Worm (Caenorhabditis elegans): ENCODE results near the gene hach-1.

Gene hach-1

ce11 chrIII:5594350-5594749 is 39.1 kb downstream of the hach-1 start:
- TF ChIP-seq ama-1 (optimal IDR thresholded peaks at IDR 0.05) (peak; percentile 47), nfya-1 (tag; optimal IDR thresholded peaks at IDR 0.05; ENCODE audit: insufficient read depth) (peak; percentile 51), tbx-2 (tag; optimal IDR thresholded peaks at IDR 0.05) (no peak), eor-1 (tag; optimal IDR thresholded peaks at IDR 0.05) (no peak), nhr-25 (tag; optimal IDR thresholded peaks at IDR 0.05) (peak; percentile 84), ceh-28 (tag; optimal IDR thresholded peaks at IDR 0.05) (no peak), nhr-23 (tag; optimal IDR thresholded peaks at IDR 0.05) (peak; percentile 33), fkh-10 (GFP tag; optimal IDR thresholded peaks at IDR 0.05) (no peak), nhr-237 (tag; optimal IDR thresholded peaks at IDR 0.05) (no peak)

DNA sequence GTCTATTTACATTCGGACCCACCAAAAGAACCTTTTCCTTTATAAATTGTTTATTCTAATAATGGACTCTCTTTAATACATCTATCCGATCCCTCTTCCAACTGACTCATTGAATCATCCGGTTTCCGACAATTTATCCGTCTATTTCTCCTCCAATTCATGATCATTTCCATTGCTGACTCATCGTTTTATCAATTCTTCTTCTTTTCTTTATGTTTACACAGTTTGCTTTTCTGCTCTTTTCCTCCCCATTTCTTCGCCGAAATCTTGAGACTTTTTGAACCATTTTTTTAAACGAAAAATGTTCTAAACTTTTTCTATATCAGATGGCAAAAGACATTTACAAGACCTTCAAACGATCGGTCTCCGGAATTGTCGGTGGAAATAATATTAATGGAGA is 40.2 kb downstream of the hach-1 start, which contains the start of gene ced-6:
ced-6 (plus strand) TSS at position 327 of the 400 bp plus-strand sequence.
- TF ChIP-seq elt-1 (tag; optimal IDR thresholded peaks at IDR 0.05): no peak
- TF ChIP-seq pha-4 (tag; optimal IDR thresholded peaks at IDR 0.05): peak; percentile 41

DNA sequence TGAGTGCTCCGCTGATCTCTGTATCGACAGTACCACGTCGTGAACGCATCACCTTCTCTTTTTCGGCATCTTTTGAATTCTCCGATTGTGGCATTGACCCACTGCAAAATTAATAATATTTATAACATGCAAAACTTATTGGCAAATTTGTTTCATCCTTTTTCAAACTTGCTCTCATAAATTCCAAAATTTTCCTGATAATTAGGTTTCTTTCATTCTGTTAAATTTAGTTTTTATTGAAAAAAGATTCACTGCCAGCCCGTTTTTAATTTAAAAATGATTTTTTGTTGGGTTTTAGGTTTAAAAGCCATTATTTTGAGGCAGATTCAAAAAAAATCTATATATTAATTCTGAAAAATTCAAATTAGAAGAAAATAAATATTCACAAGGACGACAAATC is 44.7 kb downstream of the hach-1 start, which contains the start of gene wdr-37:
wdr-37 (minus strand) TSS at position 101 of the 400 bp plus-strand sequence.
- no peak for TF ChIP-seq elt-2 (tag; optimal IDR thresholded peaks at IDR 0.05)
- no peak for TF ChIP-seq fkh-10 (GFP tag; optimal IDR thresholded peaks at IDR 0.05)
- no peak for TF ChIP-seq ztf-11 (tag; optimal IDR thresholded peaks at IDR 0.05)
- no peak for TF ChIP-seq lin-39 (tag; optimal IDR thresholded peaks at IDR 0.05)
- TF ChIP-seq fkh-2 (tag; optimal IDR thresholded peaks at IDR 0.05): no peak
- TF ChIP-seq R02D3.7 (tag; optimal IDR thresholded peaks at IDR 0.05): no peak
- no peak for TF ChIP-seq egl-5 (tag; optimal IDR thresholded peaks at IDR 0.05)
- TF ChIP-seq nhr-12 (tag; optimal IDR thresholded peaks at IDR 0.05): no peak
- no peak for TF ChIP-seq egl-27 (tag; optimal IDR thresholded peaks at IDR 0.05)
- TF ChIP-seq nfya-1 (tag; optimal IDR thresholded peaks at IDR 0.05; ENCODE audit: insufficient read depth): no peak
- no peak for TF ChIP-seq ZK546.5 (tag; optimal IDR thresholded peaks at IDR 0.05)

- peak; percentile 0 for TF ChIP-seq pqm-1 (tag; optimal IDR thresholded peaks at IDR 0.05)
- no peak for TF ChIP-seq ceh-9 (tag; optimal IDR thresholded peaks at IDR 0.05)
- no peak for TF ChIP-seq ceh-28 (tag; optimal IDR thresholded peaks at IDR 0.05)
- no peak for TF ChIP-seq elt-1 (tag; optimal IDR thresholded peaks at IDR 0.05)
- no peak for TF ChIP-seq sea-2 (GFP tag; optimal IDR thresholded peaks at IDR 0.05)
- TF ChIP-seq daf-12 (tag; optimal IDR thresholded peaks at IDR 0.05): no peak
- peak; percentile 78 for TF ChIP-seq pha-4 (tag; optimal IDR thresholded peaks at IDR 0.05)
- TF ChIP-seq nhr-25 (tag; optimal IDR thresholded peaks at IDR 0.05): peak; percentile 66
- no peak for TF ChIP-seq nhr-237 (tag; optimal IDR thresholded peaks at IDR 0.05)
- peak; percentile 86 for TF ChIP-seq nhr-43 (tag; optimal IDR thresholded peaks at IDR 0.05; ENCODE audit: poor library complexity, severe bottlenecking)
- TF ChIP-seq fos-1 (tag; optimal IDR thresholded peaks at IDR 0.05): no peak
- TF ChIP-seq mml-1 (tag; optimal IDR thresholded peaks at IDR 0.05): no peak
- TF ChIP-seq ztf-11 (tag; optimal IDR thresholded peaks at IDR 0.05): no peak
- TF ChIP-seq nfya-1 (tag; optimal IDR thresholded peaks at IDR 0.05; ENCODE audit: insufficient read depth): peak; percentile 50
- TF ChIP-seq lsy-12 (tag; optimal IDR thresholded peaks at IDR 0.05): peak; percentile 77
- peak; percentile 51 for TF ChIP-seq skn-1 (tag; optimal IDR thresholded peaks at IDR 0.05)
- no peak for TF ChIP-seq ceh-16 (tag; optimal IDR thresholded peaks at IDR 0.05)
- TF ChIP-seq fkh-2 (tag; optimal IDR thresholded peaks at IDR 0.05): no peak
- TF ChIP-seq zag-1 (tag; optimal IDR thresholded peaks at IDR 0.05): no peak
- TF ChIP-seq unc-62 (GFP tag; optimal IDR thresholded peaks at IDR 0.05): no peak
- TF ChIP-seq hmg-11 (tag; optimal IDR thresholded peaks at IDR 0.05): peak; percentile 57
- no peak for TF ChIP-seq nhr-11 (tag; optimal IDR thresholded peaks at IDR 0.05)
- TF ChIP-seq aly-2 (tag; optimal IDR thresholded peaks at IDR 0.05): no peak
- TF ChIP-seq nhr-12 (tag; optimal IDR thresholded peaks at IDR 0.05): no peak
- no peak for TF ChIP-seq mdl-1 (tag; optimal IDR thresholded peaks at IDR 0.05)
- TF ChIP-seq tbx-2 (tag; optimal IDR thresholded peaks at IDR 0.05): peak; percentile 56
- TF ChIP-seq nhr-76 (tag; optimal IDR thresholded peaks at IDR 0.05): no peak
- TF ChIP-seq ceh-82 (tag; optimal IDR thresholded peaks at IDR 0.05): no peak
- TF ChIP-seq nhr-77 (tag; optimal IDR thresholded peaks at IDR 0.05): no peak
- peak in 1 of 3 experiments; percentile 10 for TF ChIP-seq elt-3 (tag; optimal IDR thresholded peaks at IDR 0.05)
- no peak for TF ChIP-seq eor-1 (tag; optimal IDR thresholded peaks at IDR 0.05)
- TF ChIP-seq nhr-28 (tag; optimal IDR thresholded peaks at IDR 0.05): no peak
- TF ChIP-seq egl-27 (tag; optimal IDR thresholded peaks at IDR 0.05): peak; percentile 49
- no peak for TF ChIP-seq ZK546.5 (tag; optimal IDR thresholded peaks at IDR 0.05)
- TF ChIP-seq R02D3.7 (tag; optimal IDR thresholded peaks at IDR 0.05): peak; percentile 33
- peak; percentile 76 for TF ChIP-seq ama-1 (optimal IDR thresholded peaks at IDR 0.05)
- peak; percentile 62 for TF ChIP-seq nhr-23 (tag; optimal IDR thresholded peaks at IDR 0.05)
- no peak for TF ChIP-seq unc-39 (tag; optimal IDR thresholded peaks at IDR 0.05)
- TF ChIP-seq egl-5 (tag; optimal IDR thresholded peaks at IDR 0.05): peak; percentile 8
- peak; percentile 57 for TF ChIP-seq elt-2 (tag; optimal IDR thresholded peaks at IDR 0.05)
- TF ChIP-seq snpc-4 (tag; optimal IDR thresholded peaks at IDR 0.05): no peak
- peak; percentile 57 for TF ChIP-seq lin-15B (tag; optimal IDR thresholded peaks at IDR 0.05)
- peak; percentile 16 for TF ChIP-seq jun-1 (tag; optimal IDR thresholded peaks at IDR 0.05)
- TF ChIP-seq lin-39 (tag; optimal IDR thresholded peaks at IDR 0.05): peak; percentile 76
Measured at ce11 chrIII:5601999-5602398, 46.7 kb downstream of the hach-1 start.

Measured in whole organism, L3 larva.